Fruit fly (Drosophila melanogaster) whole organism, embryonic: ENCODE data around the gene Abl.
A peak's percentile ranks its signal among the peaks of the same experiment; 100 is the strongest.

Experiments
- Antp ChIP-seq: fragments of 200-800 bp; sonication (Bioruptor generic); optimal IDR thresholded peaks from 3 replicates; lab custom pipeline; 2016; ENCODE audit warnings: missing biosample characterization, missing genetic modification characterization
- BEAF-32 ChIP-seq: fragments of 200-800 bp; sonication (Bioruptor generic); optimal IDR thresholded peaks from 3 replicates; lab custom pipeline; 2017; ENCODE audit warnings: missing biosample characterization, missing genetic modification characterization, mild to moderate bottlenecking, moderate library complexity, missing genetic modification reagents
- CG10209 ChIP-seq: fragments of 200-800 bp; sonication (Bioruptor generic); optimal IDR thresholded peaks from 3 replicates; lab custom pipeline; 2017; ENCODE audit warnings: missing biosample characterization, mild to moderate bottlenecking, missing genetic modification characterization, missing genetic modification reagents
- CG10979 ChIP-seq: fragments of 200-800 bp; sonication (Bioruptor generic); optimal IDR thresholded peaks from 2 replicates; lab custom pipeline; 2018; ENCODE audit warnings: missing biosample characterization, mild to moderate bottlenecking, missing genetic modification characterization, moderate library complexity
- CG11456 ChIP-seq: fragments of 200-800 bp; sonication (Bioruptor generic); IDR thresholded peaks from 3 replicates; pipeline ENCODE4 v1.3.6; 2022; ENCODE audit warnings: missing biosample characterization, missing genetic modification characterization
- CG13624 ChIP-seq: fragments of 200-800 bp; sonication (Bioruptor generic); optimal IDR thresholded peaks from 2 replicates; lab custom pipeline; 2016; ENCODE audit warnings: missing biosample characterization, missing genetic modification characterization
- CG13775 ChIP-seq: fragments of 200-800 bp; sonication (Bioruptor generic); optimal IDR thresholded peaks from 3 replicates; lab custom pipeline; 2017; ENCODE audit warnings: missing biosample characterization, mild to moderate bottlenecking, missing genetic modification characterization
- CG14441 ChIP-seq: fragments of 200-800 bp; sonication (Bioruptor generic); IDR thresholded peaks from 2 replicates; pipeline ENCODE4 v1.3.6; 2022; ENCODE audit warnings: missing biosample characterization, missing genetic modification characterization
- CG14965 ChIP-seq: fragments of 200-800 bp; sonication (Bioruptor generic); optimal IDR thresholded peaks from 2 replicates; lab custom pipeline; 2016; ENCODE audit warnings: missing biosample characterization, missing genetic modification characterization, borderline replicate concordance
- CG15011 ChIP-seq: fragments of 200-800 bp; sonication (Bioruptor generic); optimal IDR thresholded peaks from 3 replicates; lab custom pipeline; 2018; ENCODE audit warnings: missing biosample characterization, mild to moderate bottlenecking, missing genetic modification characterization
- CG1529 ChIP-seq: fragments of 200-800 bp; sonication (Bioruptor generic); optimal IDR thresholded peaks from 3 replicates; lab custom pipeline; 2018; ENCODE audit warnings: missing biosample characterization, missing genetic modification characterization
- CG17568 ChIP-seq: fragments of 200-800 bp; sonication (Bioruptor generic); optimal IDR thresholded peaks from 2 replicates; lab custom pipeline; 2018; ENCODE audit warnings: missing biosample characterization, mild to moderate bottlenecking, missing genetic modification characterization, moderate library complexity
- CG2116 ChIP-seq: fragments of 200-800 bp; sonication (Bioruptor generic); optimal IDR thresholded peaks from 3 replicates; lab custom pipeline; 2018; ENCODE audit warnings: missing biosample characterization, mild to moderate bottlenecking, missing genetic modification characterization
- CG3995 ChIP-seq: fragments of 200-800 bp; sonication (Bioruptor generic); optimal IDR thresholded peaks from 3 replicates; lab custom pipeline; 2016; ENCODE audit warnings: missing biosample characterization, missing genetic modification characterization
- CG7987 ChIP-seq: fragments of 200-800 bp; sonication (Bioruptor generic); optimal IDR thresholded peaks from 2 replicates; lab custom pipeline; 2018; ENCODE audit warnings: missing biosample characterization, mild to moderate bottlenecking, missing genetic modification characterization, moderate library complexity
- CG8924 ChIP-seq: fragments of 200-800 bp; optimal IDR thresholded peaks from 3 replicates; lab custom pipeline; 2019; ENCODE audit warnings: missing biosample characterization, mild to moderate bottlenecking, missing genetic modification characterization, moderate library complexity
- CG9437 ChIP-seq: fragments of 200-800 bp; sonication (Bioruptor generic); optimal IDR thresholded peaks from 2 replicates; lab custom pipeline; 2018; ENCODE audit warnings: missing biosample characterization, mild to moderate bottlenecking, missing genetic modification characterization
- CoRest ChIP-seq: fragments of 200-800 bp; sonication (Bioruptor generic); optimal IDR thresholded peaks from 3 replicates; lab custom pipeline; 2018; ENCODE audit warnings: missing biosample characterization, mild to moderate bottlenecking, missing genetic modification characterization, moderate library complexity
- E2f1 ChIP-seq: fragments of 200-800 bp; sonication (Bioruptor generic); IDR thresholded peaks from 2 replicates; pipeline ENCODE4 v1.3.6; 2022; ENCODE audit warnings: missing biosample characterization, missing genetic modification characterization
- HmgD ChIP-seq: fragments of 200-800 bp; sonication (Bioruptor generic); optimal IDR thresholded peaks from 3 replicates; lab custom pipeline; 2016; ENCODE audit warnings: missing biosample characterization, missing genetic modification characterization
- Hr3 ChIP-seq: fragments of 200-800 bp; sonication (Bioruptor generic); optimal IDR thresholded peaks from 3 replicates; lab custom pipeline; 2016; ENCODE audit warnings: missing biosample characterization, missing genetic modification characterization
- Meics ChIP-seq: fragments of 200-800 bp; sonication (Bioruptor generic); optimal IDR thresholded peaks from 2 replicates; lab custom pipeline; 2017; ENCODE audit warnings: missing biosample characterization, mild to moderate bottlenecking, missing genetic modification characterization
- Mrtf ChIP-seq: fragments of 200-800 bp; sonication (Bioruptor generic); IDR thresholded peaks from 3 replicates; pipeline ENCODE4 v1.3.6; 2022; ENCODE audit warnings: missing biosample characterization, missing genetic modification characterization
- NFAT ChIP-seq: fragments of 200-800 bp; sonication (Bioruptor generic); IDR thresholded peaks from 2 replicates; pipeline ENCODE4 v1.3.6; 2022; ENCODE audit warnings: missing biosample characterization, missing genetic modification characterization
- NfI ChIP-seq: fragments of 200-800 bp; sonication (Bioruptor generic); optimal IDR thresholded peaks from 3 replicates; lab custom pipeline; 2018; ENCODE audit warnings: missing biosample characterization, mild to moderate bottlenecking, missing genetic modification characterization, moderate library complexity
- PHDP ChIP-seq: fragments of 200-800 bp; sonication (Bioruptor generic); optimal IDR thresholded peaks from 3 replicates; lab custom pipeline; 2018; ENCODE audit warnings: missing biosample characterization, mild to moderate bottlenecking, missing genetic modification characterization, moderate library complexity
- Sin3A ChIP-seq: fragments of >200 bp; optimal IDR thresholded peaks from 2 replicates; lab custom pipeline; 2018
- Xbp1 ChIP-seq: fragments of 200-800 bp; sonication (Bioruptor generic); optimal IDR thresholded peaks from 3 replicates; lab custom pipeline; 2016; ENCODE audit warnings: missing biosample characterization, mild to moderate bottlenecking, missing genetic modification characterization
- Xrp1 ChIP-seq: fragments of 200-800 bp; sonication (Bioruptor generic); IDR thresholded peaks from 2 replicates; pipeline ENCODE4 v1.3.6; 2022; ENCODE audit warnings: missing biosample characterization, missing genetic modification characterization
- ato ChIP-seq: fragments of 200-800 bp; sonication (Bioruptor generic); IDR thresholded peaks from 2 replicates; pipeline ENCODE4 v1.3.6; 2022; ENCODE audit warnings: missing biosample characterization, missing genetic modification characterization; ENCODE audit not compliant: partially characterized antibody
- croc ChIP-seq: fragments of 200-800 bp; sonication (Bioruptor generic); conservative IDR thresholded peaks from 3 replicates; pipeline ENCODE4 v1.3.6; 2022; ENCODE audit warnings: missing biosample characterization, missing genetic modification characterization
- dimm ChIP-seq: fragments of 200-800 bp; sonication (Bioruptor generic); IDR thresholded peaks from 2 replicates; pipeline ENCODE4 v1.3.6; 2022; ENCODE audit warnings: missing biosample characterization, missing genetic modification characterization
- dysf ChIP-seq: fragments of 200-800 bp; sonication (Bioruptor generic); IDR thresholded peaks from 3 replicates; pipeline ENCODE4 v1.3.6; 2022; ENCODE audit warnings: missing biosample characterization, missing genetic modification characterization
- ems ChIP-seq: fragments of 200-800 bp; sonication (Bioruptor generic); optimal IDR thresholded peaks from 3 replicates; lab custom pipeline; 2016; ENCODE audit warnings: missing biosample characterization, missing genetic modification characterization
- ewg ChIP-seq: fragments of 200-800 bp; sonication (Bioruptor generic); optimal IDR thresholded peaks from 3 replicates; lab custom pipeline; 2017; ENCODE audit warnings: mild to moderate bottlenecking, missing biosample characterization, missing genetic modification reagents, missing genetic modification characterization
- eyg ChIP-seq: fragments of 200-800 bp; sonication (Bioruptor generic); optimal IDR thresholded peaks from 3 replicates; lab custom pipeline; 2016; ENCODE audit warnings: missing biosample characterization, missing genetic modification characterization
- gfzf ChIP-seq: fragments of 200-800 bp; sonication (Bioruptor generic); optimal IDR thresholded peaks from 2 replicates; lab custom pipeline; 2016; ENCODE audit warnings: missing biosample characterization, mild to moderate bottlenecking, missing genetic modification characterization, moderate library complexity
- grau ChIP-seq: fragments of 200-800 bp; optimal IDR thresholded peaks from 3 replicates; lab custom pipeline; 2019; ENCODE audit warnings: missing biosample characterization, mild to moderate bottlenecking, missing genetic modification characterization, moderate library complexity
- gsb-n ChIP-seq: fragments of 200-800 bp; sonication (Bioruptor generic); optimal IDR thresholded peaks from 3 replicates; lab custom pipeline; 2018; ENCODE audit warnings: missing biosample characterization, mild to moderate bottlenecking, missing genetic modification characterization
- gt ChIP-seq: fragments of 200-800 bp; sonication (Bioruptor generic); IDR thresholded peaks from 2 replicates; pipeline ENCODE4 v1.3.6; 2022; ENCODE audit warnings: missing biosample characterization, missing genetic modification characterization
- kay ChIP-seq: fragments of 200-800 bp; sonication (Bioruptor generic); optimal IDR thresholded peaks from 2 replicates; lab custom pipeline; 2016; ENCODE audit warnings: missing biosample characterization, missing genetic modification characterization
- lab ChIP-seq: fragments of 200-800 bp; sonication (Bioruptor generic); optimal IDR thresholded peaks from 3 replicates; lab custom pipeline; 2017; ENCODE audit warnings: missing biosample characterization, missing genetic modification characterization, mild to moderate bottlenecking, moderate library complexity, missing genetic modification reagents
- lilli ChIP-seq: fragments of 200-800 bp; sonication (Bioruptor generic); optimal IDR thresholded peaks from 3 replicates; lab custom pipeline; 2016; ENCODE audit warnings: missing biosample characterization, missing genetic modification characterization
- nom ChIP-seq: fragments of 200-800 bp; sonication (Bioruptor generic); optimal IDR thresholded peaks from 2 replicates; lab custom pipeline; 2017; ENCODE audit warnings: missing biosample characterization, missing genetic modification characterization, mild to moderate bottlenecking, moderate library complexity, missing genetic modification reagents
- pnt ChIP-seq: fragments of 200-800 bp; sonication (Bioruptor generic); optimal IDR thresholded peaks from 3 replicates; lab custom pipeline; 2016; ENCODE audit warnings: missing biosample characterization, missing genetic modification characterization
- salm ChIP-seq: fragments of 200-800 bp; sonication (Bioruptor generic); optimal IDR thresholded peaks from 2 replicates; lab custom pipeline; 2018; ENCODE audit warnings: missing biosample characterization, mild to moderate bottlenecking, missing genetic modification characterization
- sr ChIP-seq: fragments of 200-800 bp; sonication (Bioruptor generic); IDR thresholded peaks from 3 replicates; pipeline ENCODE4 v1.3.6; 2022; ENCODE audit warnings: missing biosample characterization, missing genetic modification characterization
- trem ChIP-seq: fragments of 200-800 bp; optimal IDR thresholded peaks from 3 replicates; lab custom pipeline; 2019; ENCODE audit warnings: missing biosample characterization, mild to moderate bottlenecking, missing genetic modification characterization, moderate library complexity
- twi ChIP-seq: fragments of 200-800 bp; optimal IDR thresholded peaks from 2 replicates; lab custom pipeline; 2019; ENCODE audit warnings: missing biosample characterization, mild to moderate bottlenecking, missing genetic modification characterization, moderate library complexity
- zen2 ChIP-seq: fragments of 200-800 bp; sonication (Bioruptor generic); IDR thresholded peaks from 3 replicates; pipeline ENCODE4 v1.3.6; 2022; ENCODE audit warnings: missing biosample characterization, missing genetic modification characterization; ENCODE audit not compliant: partially characterized antibody

Abl gene

DNA sequence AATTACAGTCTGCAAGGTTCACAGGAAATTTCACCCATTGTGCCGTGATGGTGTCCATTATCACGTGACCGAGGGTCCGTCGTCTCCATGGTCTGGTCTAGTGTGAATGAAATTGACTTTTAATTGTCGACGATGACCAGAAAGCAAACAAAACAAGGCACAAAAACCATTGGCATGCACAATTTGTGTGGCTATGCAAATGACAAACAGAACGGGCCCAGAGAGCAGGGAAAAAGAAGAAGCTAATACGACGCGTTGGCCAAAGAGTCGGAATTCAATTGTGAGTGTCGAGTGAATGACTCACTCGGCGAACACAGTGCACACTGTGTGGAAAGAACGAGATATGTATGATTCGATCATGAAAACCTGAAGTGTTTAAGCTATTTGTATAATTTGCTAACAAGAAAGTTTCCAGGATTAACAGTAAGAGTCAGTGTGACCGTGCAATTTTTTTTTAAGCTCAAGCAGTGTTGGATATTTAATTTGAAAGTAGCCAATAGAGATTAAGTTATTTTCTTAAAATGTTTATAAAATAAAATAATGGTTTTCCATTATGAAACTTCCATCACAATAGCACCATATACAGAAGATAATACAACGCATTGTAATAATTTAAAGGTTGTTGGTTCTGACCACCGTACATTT lies 12.0 kb downstream of the Abl start (continued):
- TF ChIP-seq Hr3 (GFP tag; lab: Kevin White, UChicago) (peak; percentile 19), CG14441 (no peak), CG8924 (tag; lab: Kevin White, UChicago) (peak; percentile 30), CG17568 (GFP tag; lab: Kevin White, UChicago) (no peak), grau (tag; lab: Kevin White, UChicago) (peak; percentile 81), CG15011 (GFP tag; lab: Kevin White, UChicago) (no peak), dysf (GFP tag; lab: Robert Waterston, UW) (peak; percentile 48; the same call in 1 of the 3 replicates), ewg (no peak), CG7987 (GFP tag; lab: Kevin White, UChicago) (no peak), CG3995 (GFP tag; lab: Kevin White, UChicago) (no peak), CG11456 (GFP tag; lab: Robert Waterston, UW) (no peak), Xbp1 (GFP tag; lab: Kevin White, UChicago) (peak; percentile 26), E2f1 (GFP tag; lab: Robert Waterston, UW) (0 out of 2 replicates have a peak, but pooled peaks have one; percentile 22), Antp (no peak), nom (no peak), CG13775 (GFP tag; lab: Kevin White, UChicago) (no peak), CG9437 (GFP tag; lab: Kevin White, UChicago) (peak; percentile 15), ato (GFP tag; lab: Robert Waterston, UW) (no peak), HmgD (GFP tag; lab: Kevin White, UChicago) (no peak), Sin3A (lab: Kevin White, UChicago) (no peak), lab (GFP tag; lab: Kevin White, UChicago) (peak; percentile 41), kay (GFP tag; lab: Kevin White, UChicago) (peak; percentile 76), salm (tag; lab: Kevin White, UChicago) (no peak), twi (tag; lab: Kevin White, UChicago) (no peak), CG2116 (GFP tag; lab: Kevin White, UChicago) (no peak), PHDP (tag; lab: Kevin White, UChicago) (peak; percentile 12), Xrp1 (GFP tag; lab: Robert Waterston, UW) (no peak), pnt (no peak), CG10209 (peak; percentile 25), CG14965 (GFP tag; lab: Kevin White, UChicago) (no peak), lilli (GFP tag; lab: Kevin White, UChicago) (peak; percentile 37), dimm (GFP tag; lab: Robert Waterston, UW) (no peak), sr (GFP tag; lab: Robert Waterston, UW) (no peak), CG13624 (no peak), BEAF-32 (GFP tag; lab: Kevin White, UChicago) (no peak), gsb-n (tag; lab: Kevin White, UChicago) (peak; percentile 10), ems (no peak), CG10979 (peak; percentile 49), zen2 (GFP tag; lab: Robert Waterston, UW) (no peak), gfzf (no peak), Meics (GFP tag; lab: Kevin White, UChicago) (peak; percentile 4), CG1529 (peak; percentile 8), CoRest (tag; lab: Kevin White, UChicago) (peak; percentile 33), Mrtf (0 out of 3 replicates have a peak, but pooled peaks have one; percentile 18), gt (GFP tag; lab: Robert Waterston, UW) (no peak), eyg (GFP tag; lab: Kevin White, UChicago) (no peak), NFAT (GFP tag; lab: Robert Waterston, UW) (no peak), NfI (peak; percentile 26), croc (GFP tag; lab: Robert Waterston, UW) (peak; percentile 20; the same call in 1 of the 3 replicates), trem (tag; lab: Kevin White, UChicago) (peak; percentile 6)
